Fruit fly (Drosophila melanogaster): ENCODE measurements around the gene Nt5b.

DNA sequence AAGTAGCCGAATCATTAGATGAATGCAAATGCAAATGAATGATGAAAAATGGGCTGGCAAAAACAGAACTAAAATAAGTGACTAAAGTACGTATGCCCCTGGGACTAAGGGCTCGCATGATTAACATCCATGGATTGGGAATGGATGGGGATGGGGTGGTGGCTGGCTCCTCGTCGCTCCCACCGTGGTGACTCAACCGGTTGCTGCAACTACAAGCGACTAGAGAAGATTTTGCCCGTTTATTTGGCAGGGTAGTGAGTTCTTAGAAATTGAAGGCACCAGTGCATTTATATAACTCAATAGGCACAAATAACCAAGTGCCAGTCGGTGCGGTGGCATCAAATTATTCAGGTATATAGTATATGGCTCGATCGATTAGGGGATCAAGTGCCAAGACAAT lies 23.2 kb downstream of the Nt5b start, which contains the start of gene Tsf1:
- TF ChIP-seq cic (GFP tag; optimal IDR thresholded peaks at IDR 0.05) (no peak), CG7101 (tag; optimal IDR thresholded peaks at IDR 0.05) (no peak), CG7045 (GFP tag; optimal IDR thresholded peaks at IDR 0.05) (no peak), CG1620 (GFP tag; optimal IDR thresholded peaks at IDR 0.05) (no peak), Mnt (GFP tag; optimal IDR thresholded peaks at IDR 0.05) (no peak), CG14711 (tag; optimal IDR thresholded peaks at IDR 0.05) (no peak), Crg-1 (GFP tag; optimal IDR thresholded peaks at IDR 0.05) (no peak), cnc (optimal IDR thresholded peaks at IDR 0.05) (no peak), CG11617 (GFP tag; optimal IDR thresholded peaks at IDR 0.05) (no peak), Hr96 (GFP tag; optimal IDR thresholded peaks at IDR 0.05) (no peak), ovo (GFP tag; optimal IDR thresholded peaks at IDR 0.05) (no peak), bab1 (GFP tag; optimal IDR thresholded peaks at IDR 0.05) (no peak)
